Worm (Caenorhabditis elegans) whole organism, young adult: ENCODE data around the gene rpap-3.

ENCODE experiments used
- F33H1.4 ChIP-seq: fragments of 200-800 bp; sonication (Bioruptor generic); IDR thresholded peaks from 2 replicates; pipeline ENCODE4 v1.3.6; 2022; ENCODE audit warnings: missing genetic modification reagents, missing genetic modification characterization, missing compliant biosample characterization
- F37B4.10 ChIP-seq: fragments of 200-800 bp; sonication (Bioruptor generic); IDR thresholded peaks from 2 replicates; pipeline ENCODE4 v1.3.6; 2022; ENCODE audit warnings: missing genetic modification characterization, missing compliant biosample characterization
- F49E8.2 ChIP-seq: sonication (generic microtip); optimal IDR thresholded peaks from 3 replicates; lab custom pipeline; 2017; ENCODE audit warnings: missing genetic modification characterization, mild to moderate bottlenecking, missing compliant biosample characterization, antibody characterized with exemption, moderate library complexity; ENCODE audit not compliant: insufficient read depth
- Y53G8AR.9 ChIP-seq: fragments of 200-800 bp; sonication (Bioruptor generic); conservative IDR thresholded peaks from 2 replicates; pipeline ENCODE4 v1.3.6; 2022; ENCODE audit warnings: missing genetic modification reagents, missing genetic modification characterization, missing compliant biosample characterization
- dpl-1 ChIP-seq: fragments of 150-350 bp; optimal IDR thresholded peaks from 2 replicates; lab custom pipeline; 2014; ENCODE audit warnings: missing biosample characterization, missing genetic modification reagents, missing genetic modification characterization
- him-1 ChIP-seq: sonication (generic microtip); optimal IDR thresholded peaks from 2 replicates; lab custom pipeline; 2016; ENCODE audit warnings: missing genotype, missing genetic modification reagents, missing genetic modification characterization, missing compliant biosample characterization
- hrde-1 ChIP-seq: sonication (generic microtip); optimal IDR thresholded peaks from 2 replicates; lab custom pipeline; 2016; ENCODE audit warnings: missing genetic modification characterization, mild to moderate bottlenecking, missing compliant biosample characterization, moderate library complexity, missing genotype, missing genetic modification reagents, borderline replicate concordance
- nfyb-1 ChIP-seq: fragments of 200-800 bp; sonication (Bioruptor generic); IDR thresholded peaks from 2 replicates; pipeline ENCODE4 v1.3.6; 2022; ENCODE audit warnings: missing genetic modification reagents, missing genetic modification characterization, missing compliant biosample characterization
- pha-4 ChIP-seq: fragments of 150-350 bp; sonication (generic microtip); optimal IDR thresholded peaks from 2 replicates; lab custom pipeline; 2014; ENCODE audit warnings: missing biosample characterization, missing genetic modification reagents, missing genetic modification characterization
- snpc-4 ChIP-seq, 5 experiments: fragments of 150-350 bp in 1 of 5; sonication (generic microtip) in 4 of 5; optimal IDR thresholded peaks; 2 replicates each; lab custom pipeline; 2014 to 2018; ENCODE audit warnings: missing genetic modification characterization in 5 of 5, missing biosample characterization in 3 of 5, antibody characterized with exemption in 2 of 5, mild to moderate bottlenecking in 2 of 5, missing compliant biosample characterization in 2 of 5, missing genotype in 2 of 5, moderate library complexity in 2 of 5, missing genetic modification reagents in 1 of 5
- unc-62 ChIP-seq: fragments of 150-350 bp; optimal IDR thresholded peaks from 2 replicates; lab custom pipeline; 2014; ENCODE audit warnings: missing biosample characterization, missing genetic modification reagents, missing genetic modification characterization

DNA sequence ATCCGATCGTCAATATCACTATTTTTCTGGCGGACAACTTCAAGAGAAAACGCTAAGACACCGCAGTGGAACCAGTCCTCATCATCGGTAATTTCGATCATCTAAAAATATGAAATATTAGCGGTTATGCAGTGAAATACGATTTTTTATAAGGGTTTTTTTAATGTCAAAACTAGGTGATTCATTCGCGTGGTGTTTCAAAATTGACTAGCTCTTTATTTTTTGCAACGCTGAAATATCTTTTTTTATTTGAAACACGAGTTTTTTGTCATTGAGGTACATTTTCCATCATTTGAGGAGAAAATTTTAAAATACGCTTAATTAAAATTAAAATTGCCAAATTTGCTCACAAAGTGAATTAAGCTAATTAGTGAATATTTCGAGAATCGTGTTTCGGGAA is 19.2 kb downstream of the rpap-3 start, which contains the start of gene dsb-3:
- TF ChIP-seq dpl-1 (GFP tag; lab: Kevin White, UChicago): no peak
- no peak for TF ChIP-seq snpc-4 (GFP tag; optimal IDR thresholded peaks at IDR 0.05; lab: Kevin White, UChicago)
- TF ChIP-seq snpc-4 (tag; optimal IDR thresholded peaks at IDR 0.05; lab: Kevin White, UChicago): no peak
- TF ChIP-seq hrde-1 (tag; lab: Kevin White, UChicago): no peak
- TF ChIP-seq pha-4 (tag; lab: Kevin White, UChicago): no peak
- no peak for TF ChIP-seq Y53G8AR.9
- no peak for TF ChIP-seq nfyb-1 (GFP tag; lab: Robert Waterston, UW)
- TF ChIP-seq F33H1.4 (GFP tag; lab: Robert Waterston, UW): no peak
- no peak for TF ChIP-seq F49E8.2 (tag; lab: Kevin White, UChicago)
- no peak for TF ChIP-seq him-1 (tag; lab: Kevin White, UChicago)
- no peak for TF ChIP-seq F37B4.10 (GFP tag; lab: Robert Waterston, UW)
- no peak for TF ChIP-seq unc-62 (GFP tag; lab: Kevin White, UChicago)
